Worm (Caenorhabditis elegans): ENCODE data around the gene pgm-2.

DNA sequence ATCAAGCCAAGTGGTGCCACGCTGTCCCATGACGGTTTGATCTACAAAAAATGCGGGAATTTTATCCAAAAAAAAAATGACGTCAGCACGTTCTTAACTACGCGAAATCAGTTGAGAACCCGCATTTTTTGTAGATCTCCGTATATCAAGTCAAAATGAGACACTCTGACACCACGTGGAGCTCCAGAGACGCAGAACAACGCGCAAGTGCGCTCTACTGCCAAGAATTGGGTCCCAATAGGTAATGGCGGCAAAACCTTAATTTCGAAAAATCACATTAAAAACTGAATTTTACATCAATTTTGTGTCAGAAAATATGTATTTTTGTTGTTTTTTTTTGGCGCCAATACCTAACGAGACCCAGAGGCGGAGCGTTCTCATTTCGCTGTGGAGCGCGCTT, 17.8 kb downstream of the pgm-2 start:
- TF ChIP-seq him-1 (tag; optimal IDR thresholded peaks at IDR 0.05) (no peak), W03F9.2 (tag; optimal IDR thresholded peaks at IDR 0.05) (no peak)
